Fruit fly (Drosophila melanogaster): ENCODE data around the gene Spase22-23.

The Spase22-23 gene

dm6 chr3R:24193373-24193879, 36.4 kb downstream of the Spase22-23 start, which contains the start of the genes SMC6 and CG6204 (continued):
- TF ChIP-seq Camta (GFP tag; optimal IDR thresholded peaks at IDR 0.05) (peak; percentile 77), hb (GFP tag; IDR thresholded peaks at IDR 0.05; ENCODE audit: partially characterized antibody) (no peak), kni (GFP tag; optimal IDR thresholded peaks at IDR 0.05) (no peak), CG8388 (GFP tag; optimal IDR thresholded peaks at IDR 0.05) (peak; percentile 92), CG1529 (GFP tag; optimal IDR thresholded peaks at IDR 0.05) (peak; percentile 71), emc (GFP tag; optimal IDR thresholded peaks at IDR 0.05) (peak; percentile 40), CG9817 (tag; optimal IDR thresholded peaks at IDR 0.05) (peak; percentile 97), CG15269 (tag; optimal IDR thresholded peaks at IDR 0.05) (peak; percentile 96), Ptx1 (GFP tag; IDR thresholded peaks at IDR 0.05) (peak; percentile 97), CG7745 (tag; optimal IDR thresholded peaks at IDR 0.05) (peak; percentile 63), CG8765 (GFP tag; IDR thresholded peaks at IDR 0.05) (peak; percentile 82), fd64A (GFP tag; optimal IDR thresholded peaks at IDR 0.05) (peak; percentile 23), dm (GFP tag; optimal IDR thresholded peaks at IDR 0.05) (peak; percentile 61), otp (GFP tag; IDR thresholded peaks at IDR 0.05) (peak; percentile 84), cato (GFP tag; optimal IDR thresholded peaks at IDR 0.05; ENCODE audit: borderline replicate concordance) (peak; percentile 83), danr (GFP tag; IDR thresholded peaks at IDR 0.05) (peak; percentile 86), disco-r (GFP tag; optimal IDR thresholded peaks at IDR 0.05) (peak; percentile 53), Mrtf (GFP tag; IDR thresholded peaks at IDR 0.05) (peak; percentile 90), Drgx (GFP tag; IDR thresholded peaks at IDR 0.05) (peak; percentile 94), CG9437 (GFP tag; optimal IDR thresholded peaks at IDR 0.05) (peak; percentile 84), fd102C (GFP tag; optimal IDR thresholded peaks at IDR 0.05) (peak; percentile 52), Xbp1 (GFP tag; optimal IDR thresholded peaks at IDR 0.05) (peak; percentile 94), Sox102F (GFP tag; optimal IDR thresholded peaks at IDR 0.05) (peak; percentile 95), CG3726 (GFP tag; IDR thresholded peaks at IDR 0.05) (peak; percentile 86), dati (GFP tag; IDR thresholded peaks at IDR 0.05) (peak; percentile 78), CG33213 (GFP tag; optimal IDR thresholded peaks at IDR 0.05) (peak; percentile 50), CG15073 (GFP tag; optimal IDR thresholded peaks at IDR 0.05) (peak; percentile 62), Dbx (GFP tag; IDR thresholded peaks at IDR 0.05) (peak; percentile 95), zen2 (GFP tag; IDR thresholded peaks at IDR 0.05; ENCODE audit: partially characterized antibody) (no peak), CoRest (tag; optimal IDR thresholded peaks at IDR 0.05) (peak; percentile 98), tna (GFP tag; IDR thresholded peaks at IDR 0.05; ENCODE audit: partially characterized antibody) (no peak), CG7987 (GFP tag; optimal IDR thresholded peaks at IDR 0.05) (peak; percentile 72), CG16779 (GFP tag; IDR thresholded peaks at IDR 0.05) (peak; percentile 80), pho (GFP tag; optimal IDR thresholded peaks at IDR 0.05) (peak; percentile 89), cad (GFP tag; optimal IDR thresholded peaks at IDR 0.05) (no peak), CG12071 (GFP tag; optimal IDR thresholded peaks at IDR 0.05) (peak; percentile 89), MBD-R2 (GFP tag; IDR thresholded peaks at IDR 0.05) (peak; percentile 89), CG3163 (GFP tag; optimal IDR thresholded peaks at IDR 0.05) (peak; percentile 38), Nf-YB (GFP tag; optimal IDR thresholded peaks at IDR 0.05) (peak; percentile 80), Hr3 (GFP tag; optimal IDR thresholded peaks at IDR 0.05) (peak; percentile 95), tll (GFP tag; optimal IDR thresholded peaks at IDR 0.05) (peak; percentile 32 to 43), Hr78 (GFP tag; optimal IDR thresholded peaks at IDR 0.05) (no peak), CG8290 (GFP tag; optimal IDR thresholded peaks at IDR 0.05) (peak; percentile 80), CG8290 (tag; optimal IDR thresholded peaks at IDR 0.05) (peak; percentile 16 to 92), kay (GFP tag; optimal IDR thresholded peaks at IDR 0.05) (peak; percentile 85), ci (GFP tag; IDR thresholded peaks at IDR 0.05) (peak; percentile 92), CG3065 (GFP tag; optimal IDR thresholded peaks at IDR 0.05) (peak; percentile 65), CG12104 (GFP tag; optimal IDR thresholded peaks at IDR 0.05) (peak; percentile 83), chm (GFP tag; IDR thresholded peaks at IDR 0.05) (peak; percentile 86), CG5245 (GFP tag; optimal IDR thresholded peaks at IDR 0.05) (peak; percentile 86), BtbVII (GFP tag; optimal IDR thresholded peaks at IDR 0.05) (peak; percentile 84)
